Worm (Caenorhabditis elegans) whole organism, L4 larva: ENCODE measurements around the gene F49H6.5.

Source experiments
- F26F4.8 ChIP-seq: fragments of 200-800 bp; sonication (Bioruptor generic); conservative IDR thresholded peaks from 2 replicates; pipeline ENCODE4 v1.3.6; 2022; ENCODE audit warnings: missing genetic modification characterization, missing compliant biosample characterization
- F49E8.2 ChIP-seq: sonication (generic microtip); optimal IDR thresholded peaks from 2 replicates; lab custom pipeline; 2016; ENCODE audit warnings: missing compliant biosample characterization, mild to moderate bottlenecking, missing genetic modification characterization, borderline replicate concordance
- R02D3.7 ChIP-seq: fragments of 150-350 bp; sonication (generic microtip); optimal IDR thresholded peaks from 3 replicates; lab custom pipeline; 2014; ENCODE audit warnings: missing biosample characterization, missing genetic modification characterization
- Y75B8A.6 ChIP-seq: fragments of 200-800 bp; sonication (Bioruptor generic); IDR thresholded peaks from 2 replicates; pipeline ENCODE4 v1.3.6; 2022; ENCODE audit warnings: missing genetic modification reagents, missing genetic modification characterization, missing compliant biosample characterization
- ZK337.2 ChIP-seq: fragments of 200-800 bp; sonication (Bioruptor generic); IDR thresholded peaks from 2 replicates; pipeline ENCODE4 v1.3.6; 2022; ENCODE audit warnings: missing genetic modification reagents, missing genetic modification characterization, missing compliant biosample characterization
- attf-4 ChIP-seq: sonication (generic microtip); optimal IDR thresholded peaks from 3 replicates; lab custom pipeline; 2017; ENCODE audit warnings: missing biosample characterization, missing genetic modification characterization
- ceh-28 ChIP-seq: fragments of 150-350 bp; optimal IDR thresholded peaks from 2 replicates; lab custom pipeline; 2014; ENCODE audit warnings: missing biosample characterization, missing genetic modification reagents, missing genetic modification characterization
- ceh-62 ChIP-seq: sonication (generic microtip); optimal IDR thresholded peaks from 2 replicates; lab custom pipeline; 2017; ENCODE audit warnings: missing biosample characterization, missing genetic modification characterization
- daf-12 ChIP-seq: fragments of 150-350 bp; optimal IDR thresholded peaks from 2 replicates; lab custom pipeline; 2014; ENCODE audit warnings: missing biosample characterization, missing genetic modification reagents, missing genetic modification characterization
- daf-8 ChIP-seq: fragments of 200-800 bp; sonication (Bioruptor generic); IDR thresholded peaks from 2 replicates; pipeline ENCODE4 v1.3.6; 2022; ENCODE audit warnings: missing genetic modification characterization, missing compliant biosample characterization
- dmd-6 ChIP-seq: fragments of 200-800 bp; sonication (Bioruptor generic); IDR thresholded peaks from 2 replicates; pipeline ENCODE4 v1.3.6; 2022; ENCODE audit warnings: missing genetic modification reagents, missing genetic modification characterization, missing compliant biosample characterization
- duxl-1 ChIP-seq: sonication (generic microtip); optimal IDR thresholded peaks from 2 replicates; lab custom pipeline; 2016; ENCODE audit warnings: mild to moderate bottlenecking, missing genetic modification characterization, moderate library complexity, missing compliant biosample characterization; ENCODE audit not compliant: poor library complexity
- fkh-10 ChIP-seq: fragments of 150-350 bp; optimal IDR thresholded peaks from 2 replicates; lab custom pipeline; 2014; ENCODE audit warnings: missing biosample characterization, missing genetic modification reagents, missing genetic modification characterization
- jun-1 ChIP-seq: fragments of 150-350 bp; optimal IDR thresholded peaks from 2 replicates; lab custom pipeline; 2014; ENCODE audit warnings: missing biosample characterization, missing genetic modification reagents, missing genetic modification characterization
- lin-39 ChIP-seq: fragments of 150-350 bp; optimal IDR thresholded peaks from 2 replicates; lab custom pipeline; 2014; ENCODE audit warnings: missing biosample characterization, missing genetic modification reagents, missing genetic modification characterization
- madf-5 ChIP-seq, 2 experiments: fragments of 200-800 bp; sonication (Bioruptor generic); IDR thresholded peaks; 2 replicates each; pipeline ENCODE4 v1.3.6; 2022; ENCODE audit warnings: missing compliant biosample characterization in 2 of 2, missing genetic modification characterization in 2 of 2
- mdl-1 ChIP-seq, 2 experiments: fragments of 150-350 bp in 1 of 2; sonication (generic microtip) in 1 of 2; optimal IDR thresholded peaks; 2 replicates each; lab custom pipeline; 2014 to 2017; ENCODE audit warnings: missing biosample characterization in 2 of 2, missing genetic modification characterization in 2 of 2
- mxl-2 ChIP-seq: fragments of 200-800 bp; sonication (Bioruptor generic); conservative IDR thresholded peaks from 2 replicates; pipeline ENCODE4 v1.3.6; 2022; ENCODE audit warnings: missing genetic modification reagents, missing genetic modification characterization, missing compliant biosample characterization
- nhr-102 ChIP-seq: sonication (generic microtip); optimal IDR thresholded peaks from 2 replicates; lab custom pipeline; 2016; ENCODE audit warnings: mild to moderate bottlenecking, missing genetic modification characterization, moderate library complexity, missing compliant biosample characterization
- nhr-11 ChIP-seq: fragments of 150-350 bp; optimal IDR thresholded peaks from 2 replicates; lab custom pipeline; 2014; ENCODE audit warnings: missing biosample characterization, missing genetic modification characterization
- nhr-237 ChIP-seq: sonication (generic microtip); optimal IDR thresholded peaks from 2 replicates; lab custom pipeline; 2017; ENCODE audit warnings: missing biosample characterization, missing genetic modification characterization
- nhr-28 ChIP-seq: fragments of 150-350 bp; optimal IDR thresholded peaks from 2 replicates; lab custom pipeline; 2014; ENCODE audit warnings: missing biosample characterization, missing genetic modification characterization
- nhr-41 ChIP-seq: fragments of 200-800 bp; sonication (Bioruptor generic); IDR thresholded peaks from 2 replicates; pipeline ENCODE4 v1.3.6; 2022; ENCODE audit warnings: missing genetic modification reagents, missing genetic modification characterization, missing compliant biosample characterization
- nhr-76 ChIP-seq: fragments of 150-350 bp; optimal IDR thresholded peaks from 2 replicates; lab custom pipeline; 2014; ENCODE audit warnings: missing biosample characterization, missing genetic modification characterization
- php-3 ChIP-seq: fragments of 200-800 bp; sonication (Bioruptor generic); IDR thresholded peaks from 2 replicates; pipeline ENCODE4 v1.3.6; 2022; ENCODE audit warnings: missing genetic modification reagents, missing genetic modification characterization, missing compliant biosample characterization
- saeg-2 ChIP-seq: fragments of 200-800 bp; sonication (Bioruptor generic); IDR thresholded peaks from 2 replicates; pipeline ENCODE4 v1.3.6; 2022; ENCODE audit warnings: missing genetic modification reagents, missing genetic modification characterization, missing compliant biosample characterization
- sdz-12 ChIP-seq: fragments of 200-800 bp; sonication (Bioruptor generic); optimal IDR thresholded peaks from 2 replicates; lab custom pipeline; 2018; ENCODE audit warnings: mild to moderate bottlenecking, missing genetic modification characterization, missing compliant biosample characterization
- snpc-1.2 ChIP-seq: fragments of 200-800 bp; sonication (Bioruptor generic); IDR thresholded peaks from 2 replicates; pipeline ENCODE4 v1.3.6; 2022; ENCODE audit warnings: missing genetic modification reagents, missing genetic modification characterization, missing compliant biosample characterization
- snpc-4 ChIP-seq: fragments of 150-350 bp; optimal IDR thresholded peaks from 2 replicates; lab custom pipeline; 2014; ENCODE audit warnings: missing biosample characterization, missing genetic modification characterization
- tra-1 ChIP-seq: fragments of 200-800 bp; sonication (Bioruptor generic); IDR thresholded peaks from 2 replicates; pipeline ENCODE4 v1.3.6; 2022; ENCODE audit warnings: missing genetic modification reagents, missing genetic modification characterization, missing compliant biosample characterization
- unc-62 ChIP-seq, 3 experiments: fragments of 150-350 bp in 1 of 3; sonication (generic microtip); optimal IDR thresholded peaks in 2 of 3; peaks in 1 of 3; 1 replicate in 1 of 3; 2 replicates in 2 of 3; lab custom pipeline; 2014 to 2017; ENCODE audit warnings: missing biosample characterization in 3 of 3, missing genetic modification characterization in 3 of 3, missing genetic modification reagents in 3 of 3, missing genotype in 1 of 3
- zag-1 ChIP-seq: fragments of 150-350 bp; optimal IDR thresholded peaks from 2 replicates; lab custom pipeline; 2014; ENCODE audit warnings: missing biosample characterization, missing genetic modification characterization
- zfp-2 ChIP-seq: sonication (generic microtip); optimal IDR thresholded peaks from 2 replicates; lab custom pipeline; 2016; ENCODE audit warnings: mild to moderate bottlenecking, missing genetic modification characterization, missing compliant biosample characterization

Gene F49H6.5

DNA sequence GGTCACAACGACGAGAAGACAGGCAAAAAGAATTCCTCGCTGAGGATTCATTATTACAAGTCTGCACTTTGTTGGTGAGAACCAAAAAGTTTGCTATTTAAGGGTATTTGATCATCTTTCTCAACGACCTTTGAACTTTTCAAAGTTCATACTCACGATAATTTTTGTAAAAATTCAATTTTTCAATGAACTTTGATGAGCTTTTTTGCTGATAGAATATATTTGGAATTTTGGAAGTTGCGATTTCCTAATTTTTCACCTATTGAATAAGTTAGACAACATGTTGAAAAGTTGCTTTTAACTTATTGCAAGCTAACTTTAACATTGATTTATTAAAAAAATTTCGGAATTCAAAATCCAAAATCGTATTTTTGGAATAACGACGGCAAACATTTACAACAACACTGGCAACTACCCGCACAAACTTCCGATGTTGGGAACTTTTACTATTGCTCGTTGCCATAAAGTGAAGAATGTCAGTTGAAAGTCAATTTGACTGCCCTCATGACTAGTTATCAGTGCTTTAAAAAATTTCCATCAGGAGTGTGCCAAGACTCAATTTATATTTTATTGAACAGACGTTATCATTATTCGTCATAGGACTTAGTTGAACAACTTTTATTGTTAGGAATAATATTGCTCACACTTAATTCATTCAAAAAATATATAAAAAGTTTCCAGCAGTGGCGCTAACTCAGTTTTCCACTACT, at the start of gene F49H6.5, which contains the start of gene F49H6.8:
F49H6.5 (plus strand) TSS at position 629 of the 710 bp plus-strand sequence.
F49H6.8 (minus strand) TSS at position 51 of the 710 bp plus-strand sequence.
- TF ChIP-seq sdz-12 (GFP tag; lab: Kevin White, UChicago) = no peak
- no peak for TF ChIP-seq nhr-41 (GFP tag; lab: Robert Waterston, UW)
- TF ChIP-seq daf-8 = no peak
- TF ChIP-seq attf-4 (tag; lab: Kevin White, UChicago) = no peak
- no peak for TF ChIP-seq nhr-11 (tag; lab: Kevin White, UChicago)
- TF ChIP-seq zag-1 = no peak
- no peak for TF ChIP-seq nhr-76 (tag; lab: Kevin White, UChicago)
- TF ChIP-seq duxl-1 = no peak
- no peak for TF ChIP-seq ceh-62 (tag; lab: Kevin White, UChicago)
- TF ChIP-seq mdl-1 (tag; optimal IDR thresholded peaks at IDR 0.05; lab: Kevin White, UChicago) = no peak
- peak; percentile 52 for TF ChIP-seq dmd-6 (GFP tag; lab: Robert Waterston, UW)
- no peak for TF ChIP-seq snpc-1.2
- TF ChIP-seq nhr-28 (tag; lab: Kevin White, UChicago) = peak; percentile 64
- no peak for TF ChIP-seq F49E8.2 (tag; lab: Kevin White, UChicago)
- TF ChIP-seq nhr-102 (tag; lab: Kevin White, UChicago) = no peak
- peak; percentile 67; the same call in 1 of the 2 replicates for TF ChIP-seq php-3
- no peak for TF ChIP-seq daf-12 (tag; lab: Kevin White, UChicago)
- no peak for TF ChIP-seq madf-5 (GFP tag; IDR thresholded peaks at IDR 0.05; lab: Robert Waterston, UW)
- no peak for TF ChIP-seq zfp-2 (tag; lab: Kevin White, UChicago)
- no peak for TF ChIP-seq ZK337.2 (GFP tag; lab: Robert Waterston, UW)
- TF ChIP-seq tra-1 (GFP tag; lab: Robert Waterston, UW) = no peak

DNA sequence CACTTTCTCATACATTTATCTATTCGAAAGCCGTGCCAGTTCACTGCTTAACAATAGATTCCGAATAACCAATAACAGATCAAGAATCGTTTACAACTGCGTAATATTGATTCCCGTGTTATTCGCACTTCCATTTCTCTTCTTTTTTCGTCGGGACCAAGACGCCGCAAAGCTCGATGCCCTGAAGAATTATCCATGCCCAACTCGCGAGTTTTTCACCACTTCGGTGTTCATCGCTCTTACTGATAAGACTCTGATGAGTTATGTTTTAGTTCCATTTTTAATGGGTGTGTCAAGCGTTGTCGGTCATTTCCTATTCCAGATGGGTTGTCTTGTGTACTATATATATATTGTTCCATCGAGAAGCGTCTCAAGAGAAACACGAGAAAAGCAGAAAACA, 49.7 kb upstream of the F49H6.5 start:
- TF ChIP-seq mxl-2 (GFP tag; lab: Robert Waterston, UW) (no peak), unc-62 (GFP tag; optimal IDR thresholded peaks at IDR 0.05 in 1 of 2; lab: Kevin White, UChicago) (peak in 1 of 2 experiments; percentile 91), unc-62 (tag; optimal IDR thresholded peaks at IDR 0.05; lab: Kevin White, UChicago) (no peak), R02D3.7 (tag; lab: Kevin White, UChicago) (no peak)
- TF ChIP-seq, all 104 proteins: peak for 1

DNA sequence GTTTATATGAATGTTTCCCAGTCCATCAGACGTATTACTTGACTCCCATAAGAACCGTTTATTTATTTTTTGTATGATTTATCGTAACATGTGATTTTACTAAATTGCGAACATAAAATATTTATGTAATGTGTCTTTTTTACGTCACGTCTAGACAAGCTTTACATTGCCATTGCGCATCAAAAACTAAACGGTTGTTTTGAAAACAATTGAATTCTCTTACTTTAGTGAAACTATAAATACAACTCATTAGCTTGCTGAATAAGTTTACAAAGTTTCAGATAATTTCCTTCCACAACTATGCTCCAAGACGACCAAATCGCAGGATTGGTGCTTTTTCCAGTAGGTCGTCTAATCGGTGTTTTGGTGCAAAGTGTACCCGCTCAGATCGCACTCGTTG, 48.1 kb upstream of the F49H6.5 start, which contains the start of gene srx-54:
srx-54 (plus strand) TSS at position 301 of the 400 bp plus-strand sequence.
- TF ChIP-seq Y75B8A.6 (GFP tag; lab: Robert Waterston, UW) (no peak), ceh-28 (tag; lab: Kevin White, UChicago) (no peak), saeg-2 (no peak), fkh-10 (GFP tag; lab: Kevin White, UChicago) (no peak)

DNA sequence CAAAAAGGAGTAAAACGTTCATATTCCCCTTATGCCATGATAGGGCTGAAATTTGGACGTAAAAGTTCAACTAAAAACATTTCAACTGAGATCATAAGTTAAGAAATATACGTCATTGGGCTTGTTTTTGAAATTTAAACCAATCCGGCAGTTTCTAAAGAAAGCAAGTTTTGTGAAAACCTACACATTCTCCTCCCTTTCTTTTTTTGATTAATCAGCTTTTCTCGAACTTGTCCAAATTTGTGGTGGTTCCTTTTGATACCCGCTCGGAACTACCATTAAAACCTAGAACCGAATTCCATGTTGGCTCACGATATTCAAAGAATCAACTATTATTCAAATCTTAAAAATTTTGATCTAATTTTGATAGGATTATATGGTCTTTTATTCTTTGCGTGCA, 42.7 kb upstream of the F49H6.5 start, which contains the start of gene srz-54:
srz-54 (plus strand) TSS at position 301 of the 400 bp plus-strand sequence.
- TF ChIP-seq lin-39 (tag; lab: Kevin White, UChicago) (no peak), snpc-4 (no peak), nhr-237 (tag; lab: Kevin White, UChicago) (no peak), F26F4.8 (GFP tag; lab: Robert Waterston, UW) (no peak), nhr-11 (tag; lab: Kevin White, UChicago) (no peak), jun-1 (tag; lab: Kevin White, UChicago) (no peak), sdz-12 (GFP tag; lab: Kevin White, UChicago) (no peak)
- TF ChIP-seq, all 104 proteins: peak for 0
